Fruit fly (Drosophila melanogaster) whole organism, embryonic: ENCODE results near the gene CG12516.

Source experiments
- Abd-B ChIP-seq: fragments of 200-800 bp; sonication (Bioruptor generic); optimal IDR thresholded peaks from 2 replicates; lab custom pipeline; 2018; ENCODE audit warnings: missing biosample characterization, mild to moderate bottlenecking, missing genetic modification characterization, moderate library complexity
- CG10274 ChIP-seq: fragments of 200-800 bp; sonication (Bioruptor generic); optimal IDR thresholded peaks from 3 replicates; lab custom pipeline; 2017; ENCODE audit warnings: missing biosample characterization, mild to moderate bottlenecking, missing genetic modification characterization
- CG10462 ChIP-seq: fragments of 200-800 bp; sonication (Bioruptor generic); optimal IDR thresholded peaks from 2 replicates; lab custom pipeline; 2016; ENCODE audit warnings: missing biosample characterization, missing genetic modification characterization
- CG16815 ChIP-seq: fragments of 200-800 bp; sonication (Bioruptor generic); optimal IDR thresholded peaks from 3 replicates; lab custom pipeline; 2017; ENCODE audit warnings: missing biosample characterization, mild to moderate bottlenecking, missing genetic modification characterization
- CG16863 ChIP-seq: fragments of 200-800 bp; sonication (Bioruptor generic); optimal IDR thresholded peaks from 3 replicates; lab custom pipeline; 2016; ENCODE audit warnings: missing biosample characterization, missing genetic modification characterization
- CG17359 ChIP-seq: fragments of 200-800 bp; sonication (Bioruptor generic); optimal IDR thresholded peaks from 3 replicates; lab custom pipeline; 2018; ENCODE audit warnings: missing biosample characterization, mild to moderate bottlenecking, missing genetic modification characterization, moderate library complexity
- CG2678 ChIP-seq: fragments of 200-800 bp; sonication (Bioruptor generic); optimal IDR thresholded peaks from 3 replicates; lab custom pipeline; 2019; ENCODE audit warnings: missing biosample characterization, mild to moderate bottlenecking, missing genetic modification characterization, moderate library complexity
- CG32532 ChIP-seq: fragments of 200-800 bp; sonication (Bioruptor generic); IDR thresholded peaks from 2 replicates; pipeline ENCODE4 v1.3.6; 2022; ENCODE audit warnings: missing biosample characterization, missing genetic modification characterization
- CG33557 ChIP-seq: fragments of 200-800 bp; sonication (Bioruptor generic); optimal IDR thresholded peaks from 2 replicates; lab custom pipeline; 2019; ENCODE audit warnings: missing biosample characterization, mild to moderate bottlenecking, missing genetic modification characterization, moderate library complexity
- CG4328 ChIP-seq: fragments of 200-800 bp; sonication (Bioruptor generic); optimal IDR thresholded peaks from 3 replicates; lab custom pipeline; 2017; ENCODE audit warnings: missing biosample characterization, missing genetic modification reagents, missing genetic modification characterization
- CG5953 ChIP-seq: fragments of 200-800 bp; sonication (Bioruptor generic); IDR thresholded peaks from 2 replicates; pipeline ENCODE4 v1.3.6; 2022; ENCODE audit warnings: missing biosample characterization, missing genetic modification characterization
- CG7372 ChIP-seq: fragments of 200-800 bp; sonication (Bioruptor generic); IDR thresholded peaks from 2 replicates; pipeline ENCODE4 v1.3.6; 2022; ENCODE audit warnings: missing biosample characterization, missing genetic modification characterization
- CG7928 ChIP-seq: fragments of 200-800 bp; sonication (Bioruptor generic); optimal IDR thresholded peaks from 2 replicates; lab custom pipeline; 2017; ENCODE audit warnings: missing biosample characterization, mild to moderate bottlenecking, missing genetic modification characterization
- CG8089 ChIP-seq: fragments of 200-800 bp; sonication (Bioruptor generic); optimal IDR thresholded peaks from 3 replicates; lab custom pipeline; 2016; ENCODE audit warnings: missing biosample characterization, missing genetic modification characterization
- CG8290 ChIP-seq, 3 experiments: fragments of 200-800 bp; sonication (Bioruptor generic); optimal IDR thresholded peaks; 2 replicates each; lab custom pipeline; 2016 to 2019; ENCODE audit warnings: missing biosample characterization in 3 of 3, missing genetic modification characterization in 3 of 3, mild to moderate bottlenecking in 2 of 3, moderate library complexity in 1 of 3
- CG8765 ChIP-seq: fragments of 200-800 bp; sonication (Bioruptor generic); IDR thresholded peaks from 2 replicates; pipeline ENCODE4 v1.3.6; 2022; ENCODE audit warnings: missing biosample characterization, missing genetic modification characterization
- CG9817 ChIP-seq: fragments of 200-800 bp; sonication (Bioruptor generic); optimal IDR thresholded peaks from 2 replicates; lab custom pipeline; 2018; ENCODE audit warnings: missing biosample characterization, mild to moderate bottlenecking, missing genetic modification characterization, moderate library complexity
- Camta ChIP-seq: fragments of 200-800 bp; sonication (Bioruptor generic); optimal IDR thresholded peaks from 2 replicates; lab custom pipeline; 2016; ENCODE audit warnings: missing biosample characterization, missing genetic modification characterization
- Chrac-16 ChIP-seq: fragments of 200-800 bp; sonication (Bioruptor generic); optimal IDR thresholded peaks from 3 replicates; lab custom pipeline; 2016; ENCODE audit warnings: missing biosample characterization, missing genetic modification characterization
- D19B ChIP-seq: fragments of 200-800 bp; sonication (Bioruptor generic); optimal IDR thresholded peaks from 2 replicates; lab custom pipeline; 2017; ENCODE audit warnings: missing biosample characterization, mild to moderate bottlenecking, missing genetic modification characterization
- Dad ChIP-seq: fragments of 200-800 bp; sonication (Bioruptor generic); optimal IDR thresholded peaks from 3 replicates; lab custom pipeline; 2016; ENCODE audit warnings: missing biosample characterization, missing genetic modification characterization
- Dp ChIP-seq: fragments of 200-800 bp; sonication (Bioruptor generic); optimal IDR thresholded peaks from 2 replicates; lab custom pipeline; 2018; ENCODE audit warnings: missing biosample characterization, mild to moderate bottlenecking, missing genetic modification characterization, moderate library complexity
- Drgx ChIP-seq: fragments of 200-800 bp; sonication (Bioruptor generic); IDR thresholded peaks from 2 replicates; pipeline ENCODE4 v1.3.6; 2022; ENCODE audit warnings: missing biosample characterization, missing genetic modification characterization
- E2f1 ChIP-seq: fragments of 200-800 bp; sonication (Bioruptor generic); IDR thresholded peaks from 2 replicates; pipeline ENCODE4 v1.3.6; 2022; ENCODE audit warnings: missing biosample characterization, missing genetic modification characterization
- Hsf ChIP-seq: fragments of 200-800 bp; sonication (Bioruptor generic); optimal IDR thresholded peaks from 3 replicates; lab custom pipeline; 2016; ENCODE audit warnings: missing biosample characterization, missing genetic modification characterization
- MTF-1 ChIP-seq: fragments of 200-800 bp; sonication (Bioruptor generic); optimal IDR thresholded peaks from 2 replicates; lab custom pipeline; 2018; ENCODE audit warnings: missing biosample characterization, mild to moderate bottlenecking, missing genetic modification characterization, borderline replicate concordance
- Pdp1 ChIP-seq, 2 experiments: fragments of 200-800 bp; sonication (Bioruptor generic); optimal IDR thresholded peaks; 3 replicates each; lab custom pipeline; 2016; ENCODE audit warnings: missing biosample characterization in 2 of 2, missing genetic modification characterization in 2 of 2, mild to moderate bottlenecking in 1 of 2, moderate library complexity in 1 of 2
- Scr ChIP-seq: fragments of 200-800 bp; sonication (Bioruptor generic); IDR thresholded peaks from 2 replicates; pipeline ENCODE4 v1.3.6; 2022; ENCODE audit warnings: missing biosample characterization, missing genetic modification characterization; ENCODE audit not compliant: partially characterized antibody
- Ssrp ChIP-seq: fragments of 200-800 bp; sonication (Bioruptor generic); optimal IDR thresholded peaks from 2 replicates; lab custom pipeline; 2018; ENCODE audit warnings: missing biosample characterization, mild to moderate bottlenecking, missing genetic modification characterization, moderate library complexity
- Taf1 ChIP-seq: fragments of 200-800 bp; sonication (Bioruptor generic); IDR thresholded peaks from 2 replicates; pipeline ENCODE4 v1.3.6; 2022; ENCODE audit warnings: missing biosample characterization, missing genetic modification characterization
- br ChIP-seq: fragments of >200 bp; optimal IDR thresholded peaks from 2 replicates; lab custom pipeline; 2017
- bsh ChIP-seq, 2 experiments: fragments of 200-800 bp; sonication (Bioruptor generic); optimal IDR thresholded peaks; 2 replicates each; lab custom pipeline; 2017 to 2018; ENCODE audit warnings: mild to moderate bottlenecking in 2 of 2, missing biosample characterization in 2 of 2, missing genetic modification characterization in 2 of 2, moderate library complexity in 1 of 2
- btn ChIP-seq: fragments of 200-800 bp; sonication (Bioruptor generic); optimal IDR thresholded peaks from 2 replicates; lab custom pipeline; 2016; ENCODE audit warnings: missing biosample characterization, missing genetic modification characterization
- chm ChIP-seq: fragments of 200-800 bp; sonication (Bioruptor generic); IDR thresholded peaks from 2 replicates; pipeline ENCODE4 v1.3.6; 2022; ENCODE audit warnings: missing biosample characterization, missing genetic modification characterization
- ci ChIP-seq: fragments of 200-800 bp; sonication (Bioruptor generic); IDR thresholded peaks from 3 replicates; pipeline ENCODE4 v1.3.6; 2022; ENCODE audit warnings: missing biosample characterization, missing genetic modification characterization
- croc ChIP-seq: fragments of 200-800 bp; sonication (Bioruptor generic); conservative IDR thresholded peaks from 3 replicates; pipeline ENCODE4 v1.3.6; 2022; ENCODE audit warnings: missing biosample characterization, missing genetic modification characterization
- crp ChIP-seq, 2 experiments: fragments of 200-800 bp; sonication (Bioruptor generic); optimal IDR thresholded peaks; 2 replicates in 1 of 2; 3 replicates in 1 of 2; lab custom pipeline; 2017; ENCODE audit warnings: missing biosample characterization in 2 of 2, missing genetic modification characterization in 2 of 2, mild to moderate bottlenecking in 1 of 2, moderate library complexity in 1 of 2
- esg ChIP-seq: fragments of 200-800 bp; sonication (Bioruptor generic); conservative IDR thresholded peaks from 2 replicates; pipeline ENCODE4 v1.3.6; 2022; ENCODE audit warnings: missing biosample characterization, missing genetic modification characterization
- fd3F ChIP-seq: fragments of 200-800 bp; sonication (Bioruptor generic); optimal IDR thresholded peaks from 2 replicates; lab custom pipeline; 2018; ENCODE audit warnings: missing biosample characterization, mild to moderate bottlenecking, missing genetic modification characterization, moderate library complexity
- fru ChIP-seq: fragments of >200 bp; optimal IDR thresholded peaks from 2 replicates; lab custom pipeline; 2017
- grau ChIP-seq: fragments of 200-800 bp; optimal IDR thresholded peaks from 3 replicates; lab custom pipeline; 2019; ENCODE audit warnings: missing biosample characterization, mild to moderate bottlenecking, missing genetic modification characterization, moderate library complexity
- gro ChIP-seq: fragments of 200-800 bp; sonication (Bioruptor generic); optimal IDR thresholded peaks from 2 replicates; lab custom pipeline; 2016; ENCODE audit warnings: missing biosample characterization, missing genetic modification characterization
- gt ChIP-seq: fragments of 200-800 bp; sonication (Bioruptor generic); IDR thresholded peaks from 2 replicates; pipeline ENCODE4 v1.3.6; 2022; ENCODE audit warnings: missing biosample characterization, missing genetic modification characterization
- ind ChIP-seq: fragments of 200-800 bp; sonication (Bioruptor generic); optimal IDR thresholded peaks from 3 replicates; lab custom pipeline; 2016; ENCODE audit warnings: missing biosample characterization, missing genetic modification characterization
- insv ChIP-seq, 2 experiments: fragments of 200-800 bp; sonication (Bioruptor generic); optimal IDR thresholded peaks; 3 replicates each; lab custom pipeline; 2016 to 2018; ENCODE audit warnings: missing biosample characterization in 2 of 2, missing genetic modification characterization in 2 of 2
- kah ChIP-seq: fragments of 200-800 bp; sonication (Bioruptor generic); optimal IDR thresholded peaks from 2 replicates; lab custom pipeline; 2018; ENCODE audit warnings: missing biosample characterization, mild to moderate bottlenecking, missing genetic modification characterization
- odd ChIP-seq: fragments of 200-800 bp; sonication (Bioruptor generic); optimal IDR thresholded peaks from 2 replicates; lab custom pipeline; 2017; ENCODE audit warnings: missing biosample characterization, mild to moderate bottlenecking, missing genetic modification characterization
- psq ChIP-seq: fragments of 200-800 bp; sonication (Bioruptor generic); optimal IDR thresholded peaks from 2 replicates; lab custom pipeline; 2017; ENCODE audit warnings: missing biosample characterization, missing genetic modification characterization
- pum ChIP-seq: fragments of 200-800 bp; sonication (Bioruptor generic); optimal IDR thresholded peaks from 2 replicates; lab custom pipeline; 2016; ENCODE audit warnings: missing biosample characterization, missing genetic modification characterization
- ranshi ChIP-seq: fragments of 200-800 bp; sonication (Bioruptor generic); IDR thresholded peaks from 2 replicates; pipeline ENCODE4 v1.3.6; 2022; ENCODE audit warnings: missing biosample characterization, missing genetic modification characterization
- toy ChIP-seq: fragments of 200-800 bp; sonication (Bioruptor generic); IDR thresholded peaks from 2 replicates; pipeline ENCODE4 v1.3.6; 2022; ENCODE audit warnings: missing biosample characterization, missing genetic modification characterization
- unpg ChIP-seq: fragments of 200-800 bp; sonication (Bioruptor generic); optimal IDR thresholded peaks from 3 replicates; lab custom pipeline; 2018; ENCODE audit warnings: missing biosample characterization, mild to moderate bottlenecking, missing genetic modification characterization, moderate library complexity

The CG12516 gene

DNA sequence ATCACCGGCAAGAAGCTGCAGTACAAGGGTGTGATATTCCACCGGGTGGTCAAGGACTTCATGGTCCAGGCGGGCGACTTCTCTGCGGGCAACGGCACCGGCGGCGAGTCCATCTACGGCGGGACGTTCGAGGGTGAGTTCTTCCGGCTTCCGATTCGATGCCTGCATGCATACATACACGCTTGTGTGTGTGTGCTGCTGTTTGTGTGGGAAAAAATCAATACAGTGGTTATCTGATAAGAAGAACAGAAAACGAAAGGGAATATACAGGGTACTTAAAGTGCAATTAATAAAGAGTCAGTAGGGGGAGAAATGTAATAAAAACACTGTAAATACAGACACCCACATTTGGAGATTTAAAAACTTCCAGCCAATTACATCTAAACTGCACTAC, 36.2 kb upstream of the CG12516 start (continued):
- TF ChIP-seq gro (GFP tag; lab: Kevin White, UChicago) (no peak), CG33557 (GFP tag; lab: Kevin White, UChicago) (no peak), esg (GFP tag; lab: Robert Waterston, UW) (0 out of 2 replicates have a peak, but pooled peaks have one; percentile 8), CG17359 (tag; lab: Kevin White, UChicago) (peak; percentile 35), E2f1 (no peak), Dad (GFP tag; lab: Kevin White, UChicago) (no peak), CG8290 (GFP tag; optimal IDR thresholded peaks at IDR 0.05; lab: Kevin White, UChicago) (no peak), CG8290 (tag; optimal IDR thresholded peaks at IDR 0.05; lab: Kevin White, UChicago) (no peak), psq (GFP tag; lab: Kevin White, UChicago) (no peak), CG4328 (no peak), gt (no peak), btn (GFP tag; lab: Kevin White, UChicago) (no peak), odd (GFP tag; lab: Kevin White, UChicago) (no peak), unpg (GFP tag; lab: Kevin White, UChicago) (peak; percentile 8), chm (GFP tag; lab: Robert Waterston, UW) (no peak), CG8765 (GFP tag; lab: Robert Waterston, UW) (no peak), fd3F (GFP tag; lab: Kevin White, UChicago) (no peak), grau (peak; percentile 92), CG16863 (GFP tag; lab: Kevin White, UChicago) (no peak), CG32532 (GFP tag; lab: Robert Waterston, UW) (no peak), Abd-B (GFP tag; lab: Kevin White, UChicago) (no peak), CG7928 (GFP tag; lab: Kevin White, UChicago) (no peak), fru (lab: Kevin White, UChicago) (no peak), CG2678 (tag; lab: Kevin White, UChicago) (peak; percentile 59), crp (GFP tag; optimal IDR thresholded peaks at IDR 0.05; lab: Kevin White, UChicago) (no peak), Taf1 (GFP tag; lab: Robert Waterston, UW) (no peak), ranshi (0 out of 2 replicates have a peak, but pooled peaks have one; percentile 6), Ssrp (no peak), CG10462 (GFP tag; lab: Kevin White, UChicago) (no peak), Scr (GFP tag; lab: Robert Waterston, UW) (no peak), bsh (GFP tag; optimal IDR thresholded peaks at IDR 0.05; lab: Kevin White, UChicago) (peak in 1 of 2 experiments; percentile 16), Chrac-16 (no peak), croc (no peak), CG8089 (GFP tag; lab: Kevin White, UChicago) (no peak), Camta (GFP tag; lab: Kevin White, UChicago) (no peak), CG5953 (GFP tag; lab: Robert Waterston, UW) (no peak), kah (no peak), CG10274 (GFP tag; lab: Kevin White, UChicago) (no peak), MTF-1 (GFP tag; lab: Kevin White, UChicago) (no peak), CG16815 (GFP tag; lab: Kevin White, UChicago) (no peak), Dp (no peak), D19B (GFP tag; lab: Kevin White, UChicago) (peak; percentile 49), toy (GFP tag; lab: Robert Waterston, UW) (no peak), br (lab: Kevin White, UChicago) (no peak), CG7372 (no peak), Hsf (GFP tag; lab: Kevin White, UChicago) (no peak), ind (GFP tag; lab: Kevin White, UChicago) (peak; percentile 7), pum (no peak), Pdp1 (GFP tag; optimal IDR thresholded peaks at IDR 0.05; lab: Kevin White, UChicago) (no peak), Drgx (0 out of 2 replicates have a peak, but pooled peaks have one; percentile 12), ci (GFP tag; lab: Robert Waterston, UW) (peak; percentile 52; the same call in 2 of the 3 replicates), CG9817 (no peak), insv (GFP tag; optimal IDR thresholded peaks at IDR 0.05; lab: Kevin White, UChicago) (peak in 1 of 2 experiments; percentile 66)
